Worm (Caenorhabditis elegans): ENCODE results near the gene F39G3.3.

ce11 chrV:4758540-4758939 is 26.8 kb downstream of the F39G3.3 start:
- no peak for TF ChIP-seq ces-1 (GFP tag; optimal IDR thresholded peaks at IDR 0.05)
- TF ChIP-seq mep-1 (tag; optimal IDR thresholded peaks at IDR 0.05), result no peak
- no peak for TF ChIP-seq snpc-4 (tag; optimal IDR thresholded peaks at IDR 0.05)
- TF ChIP-seq nhr-237 (tag; optimal IDR thresholded peaks at IDR 0.05), result no peak
- no peak for TF ChIP-seq alr-1 (tag; optimal IDR thresholded peaks at IDR 0.05; ENCODE audit: borderline replicate concordance)
- TF ChIP-seq nhr-11 (tag; optimal IDR thresholded peaks at IDR 0.05), result no peak
- TF ChIP-seq fkh-8 (tag; optimal IDR thresholded peaks at IDR 0.05), result no peak
- no peak for TF ChIP-seq dpl-1 (GFP tag; optimal IDR thresholded peaks at IDR 0.05)
- no peak for TF ChIP-seq vab-15 (tag; optimal IDR thresholded peaks at IDR 0.05)
